Worm (Caenorhabditis elegans) whole organism, L1 larva: ENCODE measurements around the gene Y51A2B.4.

Source experiments
- aly-2 ChIP-seq: fragments of 150-350 bp; optimal IDR thresholded peaks from 2 replicates; lab custom pipeline; 2014; ENCODE audit warnings: missing biosample characterization, missing genetic modification characterization
- efl-1 ChIP-seq, 4 experiments: fragments of 150-350 bp; optimal IDR thresholded peaks in 3 of 4; peaks in 1 of 4; 1 replicate in 1 of 4; 2 replicates in 3 of 4; lab custom pipeline; 2014; ENCODE audit warnings: missing biosample characterization in 2 of 4, missing genetic modification characterization in 2 of 4, missing genetic modification reagents in 2 of 4
- efl-3 ChIP-seq: fragments of 200-800 bp; sonication (Bioruptor generic); optimal IDR thresholded peaks from 2 replicates; lab custom pipeline; 2018; ENCODE audit warnings: mild to moderate bottlenecking, missing genetic modification characterization, missing compliant biosample characterization
- jun-1 ChIP-seq: fragments of 150-350 bp; optimal IDR thresholded peaks from 2 replicates; lab custom pipeline; 2014; ENCODE audit warnings: missing biosample characterization, missing genetic modification reagents, missing genetic modification characterization
- mdl-1 ChIP-seq, 2 experiments: fragments of 150-350 bp; optimal IDR thresholded peaks; 2 replicates each; lab custom pipeline; 2014 to 2017; ENCODE audit warnings: missing biosample characterization in 2 of 2, missing genetic modification characterization in 2 of 2, inconsistent platforms in 1 of 2
- nhr-77 ChIP-seq: fragments of 150-350 bp; optimal IDR thresholded peaks from 2 replicates; lab custom pipeline; 2014; ENCODE audit warnings: missing biosample characterization, missing genetic modification characterization

DNA sequence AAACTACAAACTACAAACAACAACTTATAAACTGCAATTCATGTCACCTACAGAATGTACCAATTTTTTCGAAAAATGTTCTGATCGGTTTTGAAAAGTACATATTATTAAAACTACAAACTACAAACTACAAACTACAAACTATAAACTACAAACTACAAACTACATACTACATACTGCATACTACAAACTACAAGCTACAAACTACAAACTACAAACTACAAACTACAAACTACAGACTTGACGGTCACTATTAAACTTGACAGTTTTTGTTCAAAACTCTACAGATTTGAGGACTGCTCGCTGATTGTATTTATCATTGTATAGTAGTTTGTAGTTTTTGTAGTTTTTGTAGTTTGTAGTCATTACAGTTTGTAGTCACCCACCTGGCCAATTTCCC is 34.6 kb downstream of the Y51A2B.4 start:
- TF ChIP-seq aly-2 (tag; lab: Kevin White, UChicago) (no peak), jun-1 (no peak), efl-3 (no peak), nhr-77 (tag; lab: Kevin White, UChicago) (no peak), mdl-1 (tag; optimal IDR thresholded peaks at IDR 0.05; lab: Kevin White, UChicago) (no peak), efl-1 (optimal IDR thresholded peaks at IDR 0.05; lab: Kevin White, UChicago) (no peak), efl-1 (GFP tag; optimal IDR thresholded peaks at IDR 0.05 in 1 of 2; lab: Kevin White, UChicago) (no peak)
